1 worm cellular context compared by ENCODE assay signal in the genomic region with DNA sequence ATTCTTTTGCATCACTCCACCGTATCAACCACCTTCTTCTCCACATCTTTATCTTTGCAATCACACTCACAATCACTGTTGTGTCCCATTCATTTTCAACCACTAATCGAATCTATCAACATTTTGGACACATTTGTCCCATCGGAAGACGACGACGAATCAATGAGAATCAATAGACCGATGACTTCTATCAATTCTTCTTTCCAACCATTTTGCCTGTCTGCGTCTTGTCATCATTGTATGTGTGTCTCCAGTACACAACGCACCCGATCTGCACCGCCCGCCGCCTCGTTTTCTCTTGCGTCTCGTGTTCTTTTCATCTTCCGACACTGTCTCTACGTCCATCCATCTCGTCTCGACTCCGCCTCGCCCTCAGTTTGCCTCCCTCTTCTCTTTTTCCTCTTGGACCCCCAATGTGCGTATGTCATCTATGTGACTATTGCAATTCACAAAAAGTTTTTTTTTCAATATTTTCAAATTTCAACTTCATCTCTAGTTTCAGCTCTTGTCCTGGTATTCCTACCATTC.
TF ChIP-seq lines count a peak whose summit lies in the region.

A gene (plus strand): TSS at position 478 of the 528 bp plus-strand sequence.

TF ChIP-seq in whole organism, L1 larva, 84 proteins besides CTCF, POLR2A, EP300 and RAD21 (continued from another document):
- TF ChIP-seq snpc-4 (tag; optimal IDR thresholded peaks at IDR 0.05; lab: Kevin White, UChicago) (peak; percentile 49), lsy-2 (tag; optimal IDR thresholded peaks at IDR 0.05; lab: Kevin White, UChicago) (peak; percentile 82 to 84), grh-1 (GFP tag; IDR thresholded peaks at IDR 0.05; lab: Robert Waterston, UW) (peak; percentile 91), unc-130 (tag; optimal IDR thresholded peaks at IDR 0.05; lab: Kevin White, UChicago) (peak; percentile 85), nhr-85 (tag; lab: Kevin White, UChicago) (peak; percentile 100), unc-62 (GFP tag; optimal IDR thresholded peaks at IDR 0.05; lab: Kevin White, UChicago) (no peak), ces-1 (GFP tag; optimal IDR thresholded peaks at IDR 0.05; lab: Kevin White, UChicago) (no peak), alr-1 (tag; optimal IDR thresholded peaks at IDR 0.05; lab: Kevin White, UChicago; ENCODE audit: borderline replicate concordance) (no peak), fos-1 (tag; optimal IDR thresholded peaks at IDR 0.05; lab: Kevin White, UChicago) (peak; percentile 64), xbp-1 (tag; optimal IDR thresholded peaks at IDR 0.05; lab: Kevin White, UChicago) (peak; percentile 86), ceh-90 (tag; optimal IDR thresholded peaks at IDR 0.05; lab: Kevin White, UChicago) (no peak), lin-35 (GFP tag; optimal IDR thresholded peaks at IDR 0.05; lab: Kevin White, UChicago) (peak; percentile 71 to 75), tlp-1 (tag; optimal IDR thresholded peaks at IDR 0.05; lab: Kevin White, UChicago) (no peak), nhr-76 (tag; optimal IDR thresholded peaks at IDR 0.05; lab: Kevin White, UChicago) (peak; percentile 58), unc-86 (tag; optimal IDR thresholded peaks at IDR 0.05; lab: Kevin White, UChicago) (peak; percentile 83), nhr-28 (tag; optimal IDR thresholded peaks at IDR 0.05; lab: Kevin White, UChicago) (no peak), ceh-8 (GFP tag; optimal IDR thresholded peaks at IDR 0.05; lab: Kevin White, UChicago) (peak; percentile 31), nhr-12 (tag; optimal IDR thresholded peaks at IDR 0.05; lab: Kevin White, UChicago) (no peak), hlh-4 (tag; optimal IDR thresholded peaks at IDR 0.05; lab: Kevin White, UChicago) (no peak), C04F5.9 (tag; optimal IDR thresholded peaks at IDR 0.05; lab: Kevin White, UChicago) (peak; percentile 4), nhr-20 (tag; optimal IDR thresholded peaks at IDR 0.05; lab: Kevin White, UChicago) (peak; percentile 99), elt-3 (tag; optimal IDR thresholded peaks at IDR 0.05; lab: Kevin White, UChicago) (peak; percentile 64 to 96 (median 90)), blmp-1 (tag; optimal IDR thresholded peaks at IDR 0.05; lab: Kevin White, UChicago) (peak; percentile 86), C16A3.4 (tag; optimal IDR thresholded peaks at IDR 0.05; lab: Kevin White, UChicago) (peak; percentile 66), pag-3 (tag; optimal IDR thresholded peaks at IDR 0.05; lab: Kevin White, UChicago; ENCODE audit: borderline replicate concordance, insufficient read depth) (no peak), jun-1 (tag; optimal IDR thresholded peaks at IDR 0.05; lab: Kevin White, UChicago) (peak; percentile 93), zag-1 (tag; optimal IDR thresholded peaks at IDR 0.05; lab: Kevin White, UChicago) (no peak)
TF ChIP-seq in whole organism, L1 larva: peak in this region for 54.
